Worm (Caenorhabditis elegans): Measurements from ENCODE around the gene Y32F6A.5.

- no peak for TF ChIP-seq lin-13 (GFP tag; optimal IDR thresholded peaks at IDR 0.05)
- TF ChIP-seq skn-1 (tag; optimal IDR thresholded peaks at IDR 0.05), result no peak
Observed at ce11 chrV:10453466-10453865, at the start of gene Y32F6A.5.
